Fruit fly (Drosophila melanogaster) whole organism, embryonic: ENCODE measurements around the gene CG33287.
A peak's percentile ranks its signal among the peaks of the same experiment; 100 is the strongest.

Source experiments
- Adf1 ChIP-seq: fragments of 200-800 bp; sonication (Bioruptor generic); IDR thresholded peaks from 2 replicates; pipeline ENCODE4 v1.3.6; 2022; ENCODE audit warnings: missing biosample characterization, missing genetic modification characterization
- Asciz ChIP-seq: fragments of 200-800 bp; sonication (Bioruptor generic); optimal IDR thresholded peaks from 2 replicates; lab custom pipeline; 2017; ENCODE audit warnings: missing biosample characterization, mild to moderate bottlenecking, missing genetic modification characterization, missing genetic modification reagents
- B-H2 ChIP-seq: fragments of 200-800 bp; sonication (Bioruptor generic); optimal IDR thresholded peaks from 2 replicates; lab custom pipeline; 2018; ENCODE audit warnings: missing biosample characterization, mild to moderate bottlenecking, missing genetic modification characterization
- BEAF-32 ChIP-seq: fragments of 200-800 bp; sonication (Bioruptor generic); optimal IDR thresholded peaks from 3 replicates; lab custom pipeline; 2017; ENCODE audit warnings: missing biosample characterization, missing genetic modification characterization, mild to moderate bottlenecking, moderate library complexity, missing genetic modification reagents
- CG10209 ChIP-seq: fragments of 200-800 bp; sonication (Bioruptor generic); optimal IDR thresholded peaks from 3 replicates; lab custom pipeline; 2017; ENCODE audit warnings: missing biosample characterization, mild to moderate bottlenecking, missing genetic modification characterization, missing genetic modification reagents
- CG10462 ChIP-seq: fragments of 200-800 bp; sonication (Bioruptor generic); optimal IDR thresholded peaks from 2 replicates; lab custom pipeline; 2016; ENCODE audit warnings: missing biosample characterization, missing genetic modification characterization
- CG10543 ChIP-seq: fragments of 200-800 bp; sonication (Bioruptor generic); optimal IDR thresholded peaks from 3 replicates; lab custom pipeline; 2017; ENCODE audit warnings: missing biosample characterization, mild to moderate bottlenecking, missing genetic modification characterization, moderate library complexity
- CG11456 ChIP-seq: fragments of 200-800 bp; sonication (Bioruptor generic); IDR thresholded peaks from 3 replicates; pipeline ENCODE4 v1.3.6; 2022; ENCODE audit warnings: missing biosample characterization, missing genetic modification characterization
- CG11695 ChIP-seq: fragments of 200-800 bp; sonication (Bioruptor generic); IDR thresholded peaks from 3 replicates; pipeline ENCODE4 v1.3.6; 2022; ENCODE audit warnings: missing biosample characterization, missing genetic modification characterization
- CG12236 ChIP-seq: fragments of 200-800 bp; sonication (Bioruptor generic); optimal IDR thresholded peaks from 2 replicates; lab custom pipeline; 2016; ENCODE audit warnings: missing biosample characterization, missing genetic modification characterization
- CG12659 ChIP-seq: fragments of 200-800 bp; sonication (Bioruptor generic); optimal IDR thresholded peaks from 3 replicates; lab custom pipeline; 2017; ENCODE audit warnings: mild to moderate bottlenecking, missing biosample characterization, missing genetic modification reagents, missing genetic modification characterization
- CG13123 ChIP-seq: fragments of 200-800 bp; sonication (Bioruptor generic); optimal IDR thresholded peaks from 2 replicates; lab custom pipeline; 2016; ENCODE audit warnings: missing biosample characterization, missing genetic modification characterization
- CG1602 ChIP-seq: fragments of 200-800 bp; sonication (Bioruptor generic); optimal IDR thresholded peaks from 3 replicates; lab custom pipeline; 2016; ENCODE audit warnings: missing biosample characterization, missing genetic modification characterization
- CG16815 ChIP-seq: fragments of 200-800 bp; sonication (Bioruptor generic); optimal IDR thresholded peaks from 3 replicates; lab custom pipeline; 2017; ENCODE audit warnings: missing biosample characterization, mild to moderate bottlenecking, missing genetic modification characterization
- CG1792 ChIP-seq: fragments of 200-800 bp; sonication (Bioruptor generic); optimal IDR thresholded peaks from 2 replicates; lab custom pipeline; 2016; ENCODE audit warnings: missing biosample characterization, missing genetic modification characterization
- CG30431 ChIP-seq: fragments of 200-800 bp; sonication (Bioruptor generic); optimal IDR thresholded peaks from 2 replicates; lab custom pipeline; 2017; ENCODE audit warnings: missing biosample characterization, missing genetic modification characterization
- CG3995 ChIP-seq: fragments of 200-800 bp; sonication (Bioruptor generic); optimal IDR thresholded peaks from 3 replicates; lab custom pipeline; 2016; ENCODE audit warnings: missing biosample characterization, missing genetic modification characterization
- CG7271 ChIP-seq: fragments of 200-800 bp; sonication (Bioruptor generic); optimal IDR thresholded peaks from 2 replicates; lab custom pipeline; 2018; ENCODE audit warnings: missing biosample characterization, mild to moderate bottlenecking, missing genetic modification characterization, moderate library complexity
- CG8765 ChIP-seq: fragments of 200-800 bp; sonication (Bioruptor generic); IDR thresholded peaks from 2 replicates; pipeline ENCODE4 v1.3.6; 2022; ENCODE audit warnings: missing biosample characterization, missing genetic modification characterization
- CG9876 ChIP-seq: fragments of 200-800 bp; sonication (Bioruptor generic); optimal IDR thresholded peaks from 2 replicates; lab custom pipeline; 2016; ENCODE audit warnings: missing biosample characterization, missing genetic modification characterization
- CHES-1-like ChIP-seq: fragments of 200-800 bp; sonication (Bioruptor generic); optimal IDR thresholded peaks from 2 replicates; lab custom pipeline; 2016; ENCODE audit warnings: missing biosample characterization, missing genetic modification characterization
- D19A ChIP-seq: fragments of 200-800 bp; optimal IDR thresholded peaks from 3 replicates; lab custom pipeline; 2019; ENCODE audit warnings: missing biosample characterization, mild to moderate bottlenecking, missing genetic modification characterization, moderate library complexity
- Deaf1 ChIP-seq: fragments of 200-800 bp; optimal IDR thresholded peaks from 3 replicates; lab custom pipeline; 2019; ENCODE audit warnings: missing biosample characterization, mild to moderate bottlenecking, missing genetic modification characterization, moderate library complexity
- Dll ChIP-seq: fragments of 200-800 bp; sonication (Bioruptor generic); IDR thresholded peaks from 4 replicates; pipeline ENCODE4 v1.3.6; 2022; ENCODE audit warnings: missing biosample characterization, missing genetic modification characterization; ENCODE audit not compliant: partially characterized antibody
- Doc2 ChIP-seq: fragments of 200-800 bp; sonication (Bioruptor generic); IDR thresholded peaks from 2 replicates; pipeline ENCODE4 v1.3.6; 2022; ENCODE audit warnings: missing biosample characterization, missing genetic modification characterization
- Eip74EF ChIP-seq, 2 experiments: fragments of 200-800 bp in 1 of 2; fragments of >200 bp in 1 of 2; sonication (Bioruptor generic) in 1 of 2; optimal IDR thresholded peaks; 2 replicates each; lab custom pipeline; 2017 to 2019; ENCODE audit warnings: missing biosample characterization in 2 of 2, missing genetic modification characterization in 2 of 2, mild to moderate bottlenecking in 1 of 2, moderate library complexity in 1 of 2
- Fer1 ChIP-seq: fragments of 200-800 bp; sonication (Bioruptor generic); optimal IDR thresholded peaks from 2 replicates; lab custom pipeline; 2017; ENCODE audit warnings: missing biosample characterization, mild to moderate bottlenecking, missing genetic modification characterization
- Hr78 ChIP-seq, 2 experiments: fragments of 200-800 bp in 1 of 2; fragments of >200 bp in 1 of 2; sonication (Bioruptor generic) in 1 of 2; optimal IDR thresholded peaks; 2 replicates each; lab custom pipeline; 2017 to 2019; ENCODE audit warnings: missing biosample characterization in 2 of 2, missing genetic modification characterization in 2 of 2, mild to moderate bottlenecking in 1 of 2, moderate library complexity in 1 of 2
- Lpt ChIP-seq: fragments of >200 bp; optimal IDR thresholded peaks from 2 replicates; lab custom pipeline; 2018; ENCODE audit warnings: missing biosample characterization, missing genetic modification characterization
- NK7.1 ChIP-seq: fragments of 200-800 bp; sonication (Bioruptor generic); optimal IDR thresholded peaks from 3 replicates; lab custom pipeline; 2016; ENCODE audit warnings: missing biosample characterization, missing genetic modification characterization
- Ravus ChIP-seq: fragments of 200-800 bp; sonication (Bioruptor generic); IDR thresholded peaks from 2 replicates; pipeline ENCODE4 v1.3.6; 2022; ENCODE audit warnings: missing biosample characterization, missing genetic modification characterization
- Xrp1 ChIP-seq: fragments of 200-800 bp; sonication (Bioruptor generic); IDR thresholded peaks from 2 replicates; pipeline ENCODE4 v1.3.6; 2022; ENCODE audit warnings: missing biosample characterization, missing genetic modification characterization
- ap ChIP-seq: fragments of 200-800 bp; sonication (Bioruptor generic); IDR thresholded peaks from 2 replicates; pipeline ENCODE4 v1.3.6; 2022; ENCODE audit warnings: missing biosample characterization, missing genetic modification characterization
- az2 ChIP-seq: fragments of 200-800 bp; sonication (Bioruptor generic); optimal IDR thresholded peaks from 3 replicates; lab custom pipeline; 2016; ENCODE audit warnings: missing biosample characterization, missing genetic modification characterization
- emc ChIP-seq: fragments of 200-800 bp; sonication (Bioruptor generic); optimal IDR thresholded peaks from 2 replicates; lab custom pipeline; 2016; ENCODE audit warnings: missing biosample characterization, missing genetic modification characterization
- exex ChIP-seq: fragments of 200-800 bp; sonication (Bioruptor generic); optimal IDR thresholded peaks from 4 replicates; lab custom pipeline; 2018; ENCODE audit warnings: missing biosample characterization, mild to moderate bottlenecking, missing genetic modification characterization, moderate library complexity
- grau ChIP-seq: fragments of 200-800 bp; optimal IDR thresholded peaks from 3 replicates; lab custom pipeline; 2019; ENCODE audit warnings: missing biosample characterization, mild to moderate bottlenecking, missing genetic modification characterization, moderate library complexity
- grn ChIP-seq: fragments of 200-800 bp; sonication (Bioruptor generic); optimal IDR thresholded peaks from 3 replicates; lab custom pipeline; 2017; ENCODE audit warnings: missing biosample characterization, missing genetic modification characterization
- ken ChIP-seq: fragments of 200-800 bp; sonication (Bioruptor generic); IDR thresholded peaks from 3 replicates; pipeline ENCODE4 v1.3.6; 2022; ENCODE audit warnings: missing biosample characterization, missing genetic modification characterization
- lab ChIP-seq: fragments of 200-800 bp; sonication (Bioruptor generic); optimal IDR thresholded peaks from 3 replicates; lab custom pipeline; 2017; ENCODE audit warnings: missing biosample characterization, missing genetic modification characterization, mild to moderate bottlenecking, moderate library complexity, missing genetic modification reagents
- lilli ChIP-seq: fragments of 200-800 bp; sonication (Bioruptor generic); optimal IDR thresholded peaks from 3 replicates; lab custom pipeline; 2016; ENCODE audit warnings: missing biosample characterization, missing genetic modification characterization
- luna ChIP-seq: fragments of 200-800 bp; sonication (Bioruptor generic); optimal IDR thresholded peaks from 2 replicates; lab custom pipeline; 2016; ENCODE audit warnings: missing biosample characterization, missing genetic modification characterization
- nerfin-1 ChIP-seq: fragments of 200-800 bp; sonication (Bioruptor generic); optimal IDR thresholded peaks from 3 replicates; lab custom pipeline; 2019; ENCODE audit warnings: missing biosample characterization, mild to moderate bottlenecking, missing genetic modification characterization, moderate library complexity
- oc ChIP-seq: fragments of 200-800 bp; sonication (Bioruptor generic); optimal IDR thresholded peaks from 2 replicates; lab custom pipeline; 2018; ENCODE audit warnings: missing biosample characterization, mild to moderate bottlenecking, missing genetic modification characterization, moderate library complexity
- p53 ChIP-seq: fragments of 200-800 bp; sonication (Bioruptor generic); optimal IDR thresholded peaks from 2 replicates; lab custom pipeline; 2016; ENCODE audit warnings: missing biosample characterization, missing genetic modification characterization
- pum ChIP-seq: fragments of 200-800 bp; sonication (Bioruptor generic); optimal IDR thresholded peaks from 2 replicates; lab custom pipeline; 2016; ENCODE audit warnings: missing biosample characterization, missing genetic modification characterization
- salm ChIP-seq: fragments of 200-800 bp; sonication (Bioruptor generic); optimal IDR thresholded peaks from 2 replicates; lab custom pipeline; 2018; ENCODE audit warnings: missing biosample characterization, mild to moderate bottlenecking, missing genetic modification characterization
- ssp ChIP-seq: fragments of 200-800 bp; sonication (Bioruptor generic); IDR thresholded peaks from 2 replicates; pipeline ENCODE4 v1.3.6; 2022; ENCODE audit warnings: missing biosample characterization, missing genetic modification characterization
- zen2 ChIP-seq: fragments of 200-800 bp; sonication (Bioruptor generic); IDR thresholded peaks from 3 replicates; pipeline ENCODE4 v1.3.6; 2022; ENCODE audit warnings: missing biosample characterization, missing genetic modification characterization; ENCODE audit not compliant: partially characterized antibody
- zfh1 ChIP-seq: fragments of 200-800 bp; sonication (Bioruptor generic); IDR thresholded peaks from 3 replicates; pipeline ENCODE4 v1.3.6; 2022; ENCODE audit warnings: missing biosample characterization, missing genetic modification characterization

CG33287 gene

DNA sequence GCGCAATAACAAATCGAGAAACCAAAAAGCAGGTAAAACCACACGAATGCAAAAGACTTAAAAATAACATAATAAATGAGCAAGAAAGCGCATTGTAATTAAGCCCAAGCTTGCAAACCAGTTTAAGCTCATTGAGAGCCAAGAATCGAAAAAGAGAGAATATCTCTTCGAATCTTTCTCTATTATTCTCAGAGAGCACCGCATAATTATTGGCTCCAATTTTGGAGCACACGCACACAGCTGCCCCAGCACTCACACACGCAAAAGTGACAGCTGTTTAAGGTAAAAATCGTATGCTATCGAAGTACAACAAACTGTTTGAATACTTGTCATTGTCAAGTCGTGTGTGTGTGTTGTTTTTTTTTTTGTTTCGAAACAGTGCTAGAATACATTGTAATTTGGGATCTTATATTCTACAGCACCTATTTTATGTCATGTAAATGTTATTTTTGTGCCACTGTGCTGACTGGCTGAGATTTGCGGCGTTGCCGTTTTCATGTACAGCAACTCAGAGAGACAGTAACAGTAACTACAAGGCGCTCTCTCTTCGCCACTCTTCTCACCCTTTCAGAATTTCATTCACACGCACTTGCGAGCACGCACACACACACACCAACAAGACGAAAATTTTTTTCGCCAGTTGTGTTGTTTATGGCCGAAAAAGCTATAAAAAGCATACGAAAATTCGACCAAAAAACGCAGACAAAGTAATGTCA lies 39.1 kb upstream of the CG33287 start (continued):
- TF ChIP-seq zen2 (GFP tag; lab: Robert Waterston, UW) (no peak), D19A (peak; percentile 7), Ravus (GFP tag; lab: Robert Waterston, UW) (no peak), az2 (GFP tag; lab: Kevin White, UChicago) (peak; percentile 31), grau (tag; lab: Kevin White, UChicago) (no peak), CG12236 (GFP tag; lab: Kevin White, UChicago) (no peak), CG12659 (GFP tag; lab: Kevin White, UChicago) (peak; percentile 30), salm (tag; lab: Kevin White, UChicago) (no peak), CG11695 (GFP tag; lab: Robert Waterston, UW) (peak; percentile 69), CG9876 (no peak), NK7.1 (peak; percentile 34), zfh1 (GFP tag; lab: Robert Waterston, UW) (peak; percentile 80), exex (tag; lab: Kevin White, UChicago) (no peak), Lpt (GFP tag; lab: Kevin White, UChicago) (no peak), lilli (GFP tag; lab: Kevin White, UChicago) (peak; percentile 54), Hr78 (GFP tag; optimal IDR thresholded peaks at IDR 0.05; lab: Kevin White, UChicago) (no peak), ssp (no peak), CG1602 (no peak), CG1792 (GFP tag; lab: Kevin White, UChicago) (no peak), CG11456 (GFP tag; lab: Robert Waterston, UW) (no peak), emc (GFP tag; lab: Kevin White, UChicago) (no peak), CG7271 (tag; lab: Kevin White, UChicago) (no peak), p53 (GFP tag; lab: Kevin White, UChicago) (no peak), ken (GFP tag; lab: Robert Waterston, UW) (peak; percentile 55; the same call in 1 of the 3 replicates), CG10462 (no peak), CG10543 (GFP tag; lab: Kevin White, UChicago) (peak; percentile 23), luna (GFP tag; lab: Kevin White, UChicago) (no peak), pum (GFP tag; lab: Kevin White, UChicago) (peak; percentile 5), Adf1 (GFP tag; lab: Robert Waterston, UW) (peak; percentile 62), B-H2 (GFP tag; lab: Kevin White, UChicago) (no peak), Asciz (GFP tag; lab: Kevin White, UChicago) (peak; percentile 37), Dll (GFP tag; lab: Robert Waterston, UW) (no peak), ap (peak; percentile 52; the same call in 1 of the 2 replicates), CG3995 (GFP tag; lab: Kevin White, UChicago) (no peak), CG30431 (GFP tag; lab: Kevin White, UChicago) (no peak), CG16815 (GFP tag; lab: Kevin White, UChicago) (no peak), Doc2 (GFP tag; lab: Robert Waterston, UW) (no peak), CG13123 (GFP tag; lab: Kevin White, UChicago) (no peak), nerfin-1 (tag; lab: Kevin White, UChicago) (peak; percentile 29), oc (peak; percentile 24), lab (peak; percentile 70), Eip74EF (GFP tag; optimal IDR thresholded peaks at IDR 0.05; lab: Kevin White, UChicago) (no peak), grn (no peak), Xrp1 (GFP tag; lab: Robert Waterston, UW) (peak; percentile 72), Fer1 (GFP tag; lab: Kevin White, UChicago) (peak; percentile 32), CG8765 (GFP tag; lab: Robert Waterston, UW) (0 out of 2 replicates have a peak, but pooled peaks have one; percentile 6), CHES-1-like (peak; percentile 73), Deaf1 (peak; percentile 18), BEAF-32 (GFP tag; lab: Kevin White, UChicago) (no peak), CG10209 (GFP tag; lab: Kevin White, UChicago) (peak; percentile 18)
